Worm (Caenorhabditis elegans): ENCODE results near the gene Y51A2D.1.

The Y51A2D.1 gene

ce11 chrV:18490284-18490832 is 18.3 kb upstream of the Y51A2D.1 start (continued):
- TF ChIP-seq atf-7 (tag; optimal IDR thresholded peaks at IDR 0.05), result no peak
- no peak for TF ChIP-seq lag-1 (GFP tag; IDR thresholded peaks at IDR 0.05)
- no peak for TF ChIP-seq F23B12.7 (tag; optimal IDR thresholded peaks at IDR 0.05; ENCODE audit: insufficient read depth)
- no peak for TF ChIP-seq xnd-1 (tag; optimal IDR thresholded peaks at IDR 0.05)
- no peak for TF ChIP-seq rpc-1 (optimal IDR thresholded peaks at IDR 0.05)
- TF ChIP-seq rpc-1 (tag; optimal IDR thresholded peaks at IDR 0.05), result no peak
- no peak for TF ChIP-seq sptf-2 (GFP tag; optimal IDR thresholded peaks at IDR 0.05)
- TF ChIP-seq hmg-20 (GFP tag; IDR thresholded peaks at IDR 0.05), result no peak
- TF ChIP-seq madf-8 (GFP tag; conservative IDR thresholded peaks at IDR 0.05), result no peak
- no peak for TF ChIP-seq Y95B8A.8 (GFP tag; IDR thresholded peaks at IDR 0.05)
- TF ChIP-seq F49E8.2 (tag; optimal IDR thresholded peaks at IDR 0.05; ENCODE audit: insufficient read depth), result no peak
- no peak for TF ChIP-seq hsf-1 (GFP tag; IDR thresholded peaks at IDR 0.05)
- no peak for TF ChIP-seq nfya-1 (tag; optimal IDR thresholded peaks at IDR 0.05; ENCODE audit: borderline replicate concordance, insufficient read depth)
- TF ChIP-seq nhr-179 (tag; optimal IDR thresholded peaks at IDR 0.05), result no peak
- no peak for TF ChIP-seq F55B11.4 (tag; optimal IDR thresholded peaks at IDR 0.05; ENCODE audit: borderline replicate concordance, insufficient read depth)

ce11 chrV:18491961-18492360 is 16.7 kb upstream of the Y51A2D.1 start, which contains the start of gene slo-1:
Gene slo-1 (plus strand): TSS chrV:18492261.
- TF ChIP-seq Y67H2A.10 (GFP tag; conservative IDR thresholded peaks at IDR 0.05) (no peak), C17E4.6 (GFP tag; IDR thresholded peaks at IDR 0.05) (no peak)

ce11 chrV:18504610-18505009 is 4.1 kb upstream of the Y51A2D.1 start:
- TF ChIP-seq Y53G8AR.9 (GFP tag; conservative IDR thresholded peaks at IDR 0.05) (no peak), lin-26 (GFP tag; IDR thresholded peaks at IDR 0.05) (no peak), pha-4 (tag; optimal IDR thresholded peaks at IDR 0.05) (no peak), egrh-3 (GFP tag; IDR thresholded peaks at IDR 0.05) (no peak), madf-10 (tag; optimal IDR thresholded peaks at IDR 0.05) (no peak), unc-130 (GFP tag; optimal IDR thresholded peaks at IDR 0.05) (no peak)

- TF ChIP-seq T26A5.8 (tag; optimal IDR thresholded peaks at IDR 0.05) (no peak), zfh-2 (GFP tag; conservative IDR thresholded peaks at IDR 0.05) (peak; percentile 54), hmg-20 (GFP tag; IDR thresholded peaks at IDR 0.05) (no peak)
These were observed 1.9 kb upstream of the Y51A2D.1 start for ce11 chrV:18506772-18507171.

ce11 chrV:18511847-18512246 is 3.2 kb downstream of the Y51A2D.1 start:
- TF ChIP-seq repo-1 (tag; optimal IDR thresholded peaks at IDR 0.05) (no peak), efl-1 (GFP tag; optimal IDR thresholded peaks at IDR 0.05) (no peak), unc-130 (GFP tag; optimal IDR thresholded peaks at IDR 0.05) (no peak), tbp1 (GFP tag; optimal IDR thresholded peaks at IDR 0.05) (no peak), ceh-27 (GFP tag; optimal IDR thresholded peaks at IDR 0.05) (no peak), madf-3 (GFP tag; IDR thresholded peaks at IDR 0.05) (no peak)

- TF ChIP-seq nhr-80 (tag; optimal IDR thresholded peaks at IDR 0.05) (peak; percentile 68), ZK185.1 (tag; optimal IDR thresholded peaks at IDR 0.05; ENCODE audit: poor library complexity, severe bottlenecking) (no peak), nfyb-1 (GFP tag; IDR thresholded peaks at IDR 0.05) (peak; percentile 52; the same call in 1 of the 2 replicates)
These were observed 7.8 kb downstream of the Y51A2D.1 start, which contains the start of gene hmit-1.1 for ce11 chrV:18516496-18516895. Gene hmit-1.1 (plus strand): TSS chrV:18516789.
